Worm (Caenorhabditis elegans) whole organism, L1 larva: ENCODE results near the gene acr-18.

Source experiments
- C16A3.4 ChIP-seq: fragments of 150-350 bp; optimal IDR thresholded peaks from 2 replicates; lab custom pipeline; 2014; ENCODE audit warnings: missing biosample characterization, missing genetic modification characterization
- C34B4.2 ChIP-seq: sonication (generic microtip); optimal IDR thresholded peaks from 2 replicates; lab custom pipeline; 2017; ENCODE audit warnings: mild to moderate bottlenecking, missing genetic modification characterization, missing compliant biosample characterization
- F16B12.6 ChIP-seq: fragments of 150-350 bp; optimal IDR thresholded peaks from 2 replicates; lab custom pipeline; 2014; ENCODE audit warnings: missing biosample characterization, missing genetic modification characterization
- aly-2 ChIP-seq: fragments of 150-350 bp; optimal IDR thresholded peaks from 2 replicates; lab custom pipeline; 2014; ENCODE audit warnings: missing biosample characterization, missing genetic modification characterization
- ama-1 ChIP-seq: fragments of 150-350 bp; optimal IDR thresholded peaks from 2 replicates; lab custom pipeline; 2014
- ceh-82 ChIP-seq, 3 experiments: fragments of 150-350 bp in 1 of 3; sonication (generic microtip) in 2 of 3; optimal IDR thresholded peaks; 2 replicates each; lab custom pipeline; 2014 to 2017; ENCODE audit warnings: missing biosample characterization in 3 of 3, missing genetic modification characterization in 3 of 3
- ces-1 ChIP-seq: fragments of 150-350 bp; optimal IDR thresholded peaks from 2 replicates; lab custom pipeline; 2014; ENCODE audit warnings: missing biosample characterization, missing genetic modification reagents, missing genetic modification characterization
- dpl-1 ChIP-seq, 3 experiments: fragments of 150-350 bp in 2 of 3; sonication (generic microtip) in 1 of 3; optimal IDR thresholded peaks; 2 replicates each; lab custom pipeline; 2014 to 2017; ENCODE audit warnings: missing biosample characterization in 3 of 3, missing genetic modification characterization in 3 of 3, missing genetic modification reagents in 3 of 3
- elt-2 ChIP-seq: sonication (generic microtip); optimal IDR thresholded peaks from 2 replicates; lab custom pipeline; 2016; ENCODE audit warnings: missing genetic modification characterization, mild to moderate bottlenecking, inconsistent platforms, missing compliant biosample characterization, missing genetic modification reagents
- elt-3 ChIP-seq, 6 experiments: fragments of 150-350 bp in 1 of 6; sonication (generic microtip); optimal IDR thresholded peaks; 2 replicates each; lab custom pipeline; 2017 to 2018; ENCODE audit warnings: missing biosample characterization in 6 of 6, missing genetic modification characterization in 6 of 6, inconsistent platforms in 1 of 6
- fkh-10 ChIP-seq: sonication (generic microtip); optimal IDR thresholded peaks from 2 replicates; lab custom pipeline; 2017; ENCODE audit warnings: missing biosample characterization, missing genetic modification reagents, missing genetic modification characterization
- grh-1 ChIP-seq: fragments of 200-800 bp; sonication (Bioruptor generic); IDR thresholded peaks from 2 replicates; pipeline ENCODE4 v1.3.6; 2022; ENCODE audit warnings: missing genetic modification reagents, missing genetic modification characterization, missing compliant biosample characterization
- hlh-17 ChIP-seq: fragments of 200-800 bp; sonication (Bioruptor generic); optimal IDR thresholded peaks from 2 replicates; lab custom pipeline; 2018; ENCODE audit warnings: missing genetic modification characterization, mild to moderate bottlenecking, missing compliant biosample characterization, moderate library complexity, borderline replicate concordance
- irx-1 ChIP-seq: sonication (generic microtip); optimal IDR thresholded peaks from 2 replicates; lab custom pipeline; 2016; ENCODE audit warnings: missing genetic modification characterization, missing compliant biosample characterization
- isw-1 ChIP-seq: fragments of 200-800 bp; sonication (Bioruptor generic); IDR thresholded peaks from 2 replicates; pipeline ENCODE4 v1.3.6; 2022; ENCODE audit warnings: missing genetic modification characterization, missing compliant biosample characterization
- jun-1 ChIP-seq: fragments of 150-350 bp; optimal IDR thresholded peaks from 2 replicates; lab custom pipeline; 2014; ENCODE audit warnings: missing biosample characterization, missing genetic modification reagents, missing genetic modification characterization
- lin-13 ChIP-seq: fragments of 150-350 bp; optimal IDR thresholded peaks from 2 replicates; lab custom pipeline; 2014; ENCODE audit warnings: missing biosample characterization, missing genetic modification reagents, missing genetic modification characterization
- lin-14 ChIP-seq: fragments of 200-800 bp; sonication (Bioruptor generic); optimal IDR thresholded peaks from 2 replicates; lab custom pipeline; 2018; ENCODE audit warnings: mild to moderate bottlenecking, missing genetic modification characterization, moderate library complexity, missing compliant biosample characterization
- lin-15B ChIP-seq: fragments of 150-350 bp; sonication (generic microtip); optimal IDR thresholded peaks from 3 replicates; lab custom pipeline; 2014; ENCODE audit warnings: missing biosample characterization, missing genetic modification characterization
- lin-35 ChIP-seq, 2 experiments: fragments of 150-350 bp; optimal IDR thresholded peaks; 2 replicates each; lab custom pipeline; 2014; ENCODE audit warnings: missing biosample characterization in 2 of 2, missing genetic modification characterization in 2 of 2, missing genetic modification reagents in 2 of 2
- lin-39 ChIP-seq: fragments of 150-350 bp; optimal IDR thresholded peaks from 2 replicates; lab custom pipeline; 2014; ENCODE audit warnings: missing biosample characterization, missing genetic modification reagents, missing genetic modification characterization
- lsy-2 ChIP-seq, 2 experiments: fragments of 150-350 bp; optimal IDR thresholded peaks; 2 replicates each; lab custom pipeline; 2014; ENCODE audit warnings: missing biosample characterization in 2 of 2, missing genetic modification characterization in 2 of 2
- mep-1 ChIP-seq: fragments of 150-350 bp; optimal IDR thresholded peaks from 2 replicates; lab custom pipeline; 2014; ENCODE audit warnings: missing biosample characterization, missing genetic modification characterization
- nhr-12 ChIP-seq: sonication (generic microtip); optimal IDR thresholded peaks from 2 replicates; lab custom pipeline; 2017; ENCODE audit warnings: missing biosample characterization, missing genetic modification characterization
- nhr-19 ChIP-seq: fragments of 200-800 bp; sonication (Bioruptor generic); conservative IDR thresholded peaks from 2 replicates; pipeline ENCODE4 v1.3.6; 2022; ENCODE audit warnings: missing genetic modification characterization, missing compliant biosample characterization
- nhr-20 ChIP-seq: sonication (generic microtip); optimal IDR thresholded peaks from 2 replicates; lab custom pipeline; 2016; ENCODE audit warnings: mild to moderate bottlenecking, missing genetic modification characterization, missing compliant biosample characterization
- nhr-237 ChIP-seq: fragments of 150-350 bp; optimal IDR thresholded peaks from 2 replicates; lab custom pipeline; 2014; ENCODE audit warnings: missing biosample characterization, missing genetic modification characterization
- nhr-47 ChIP-seq: sonication (generic microtip); optimal IDR thresholded peaks from 2 replicates; lab custom pipeline; 2016; ENCODE audit warnings: mild to moderate bottlenecking, missing genetic modification characterization, moderate library complexity, missing compliant biosample characterization
- nhr-71 ChIP-seq: sonication (generic microtip); optimal IDR thresholded peaks from 2 replicates; lab custom pipeline; 2016; ENCODE audit warnings: mild to moderate bottlenecking, missing genetic modification characterization, moderate library complexity, missing compliant biosample characterization
- nhr-76 ChIP-seq: sonication (generic microtip); optimal IDR thresholded peaks from 2 replicates; lab custom pipeline; 2017; ENCODE audit warnings: missing biosample characterization, missing genetic modification characterization
- nhr-77 ChIP-seq: fragments of 150-350 bp; optimal IDR thresholded peaks from 2 replicates; lab custom pipeline; 2014; ENCODE audit warnings: missing biosample characterization, missing genetic modification characterization
- nhr-90 ChIP-seq: sonication (generic microtip); optimal IDR thresholded peaks from 2 replicates; lab custom pipeline; 2016; ENCODE audit warnings: mild to moderate bottlenecking, missing genetic modification characterization, missing compliant biosample characterization; ENCODE audit not compliant: poor library complexity
- pag-3 ChIP-seq: sonication (generic microtip); optimal IDR thresholded peaks from 2 replicates; lab custom pipeline; 2017; ENCODE audit warnings: missing genetic modification characterization, mild to moderate bottlenecking, missing compliant biosample characterization, antibody characterized with exemption, borderline replicate concordance; ENCODE audit not compliant: insufficient read depth
- pax-3 ChIP-seq: fragments of 200-800 bp; sonication (Bioruptor generic); optimal IDR thresholded peaks from 2 replicates; lab custom pipeline; 2018; ENCODE audit warnings: mild to moderate bottlenecking, missing genetic modification characterization, moderate library complexity, missing compliant biosample characterization
- pqm-1 ChIP-seq: sonication (generic microtip); optimal IDR thresholded peaks from 3 replicates; lab custom pipeline; 2017; ENCODE audit warnings: missing biosample characterization, missing genetic modification characterization
- rnt-1 ChIP-seq: sonication (generic microtip); optimal IDR thresholded peaks from 2 replicates; lab custom pipeline; 2016; ENCODE audit warnings: mild to moderate bottlenecking, missing genetic modification characterization, moderate library complexity, missing compliant biosample characterization
- skn-1 ChIP-seq: fragments of 150-350 bp; optimal IDR thresholded peaks from 2 replicates; lab custom pipeline; 2014; ENCODE audit warnings: missing biosample characterization, missing genetic modification characterization
- snpc-4 ChIP-seq: fragments of 150-350 bp; optimal IDR thresholded peaks from 2 replicates; lab custom pipeline; 2014; ENCODE audit warnings: missing biosample characterization, missing genetic modification characterization
- snu-23 ChIP-seq: sonication (generic microtip); optimal IDR thresholded peaks from 2 replicates; lab custom pipeline; 2016; ENCODE audit warnings: missing genetic modification characterization, missing compliant biosample characterization
- sptf-1 ChIP-seq: fragments of 150-350 bp; optimal IDR thresholded peaks from 2 replicates; lab custom pipeline; 2014; ENCODE audit warnings: missing biosample characterization, missing genetic modification characterization
- sup-37 ChIP-seq: fragments of 200-800 bp; sonication (Bioruptor generic); optimal IDR thresholded peaks from 2 replicates; lab custom pipeline; 2018; ENCODE audit warnings: mild to moderate bottlenecking, missing genetic modification characterization, missing compliant biosample characterization
- swsn-7 ChIP-seq: sonication (generic microtip); optimal IDR thresholded peaks from 2 replicates; lab custom pipeline; 2016; ENCODE audit warnings: missing genetic modification characterization, missing compliant biosample characterization
- tbx-2 ChIP-seq: sonication (generic microtip); optimal IDR thresholded peaks from 2 replicates; lab custom pipeline; 2016; ENCODE audit warnings: missing genetic modification characterization, missing compliant biosample characterization
- tlp-1 ChIP-seq: fragments of 150-350 bp; optimal IDR thresholded peaks from 2 replicates; lab custom pipeline; 2014; ENCODE audit warnings: missing biosample characterization, missing genetic modification characterization
- unc-130 ChIP-seq: fragments of 150-350 bp; optimal IDR thresholded peaks from 2 replicates; lab custom pipeline; 2017; ENCODE audit warnings: missing biosample characterization, missing genetic modification characterization, inconsistent platforms
- unc-30 ChIP-seq: sonication (generic microtip); optimal IDR thresholded peaks from 2 replicates; lab custom pipeline; 2017; ENCODE audit warnings: missing biosample characterization, missing genetic modification characterization
- unc-62 ChIP-seq: fragments of 150-350 bp; optimal IDR thresholded peaks from 2 replicates; lab custom pipeline; 2014; ENCODE audit warnings: missing biosample characterization, missing genetic modification reagents, missing genetic modification characterization
- unc-98 ChIP-seq: fragments of 200-800 bp; sonication (Bioruptor generic); IDR thresholded peaks from 2 replicates; pipeline ENCODE4 v1.3.6; 2022; ENCODE audit warnings: missing genetic modification characterization, missing compliant biosample characterization
- vab-15 ChIP-seq: sonication (generic microtip); optimal IDR thresholded peaks from 2 replicates; lab custom pipeline; 2017; ENCODE audit warnings: missing genotype, mild to moderate bottlenecking, missing genetic modification characterization, missing compliant biosample characterization
- xbp-1 ChIP-seq: sonication (generic microtip); optimal IDR thresholded peaks from 2 replicates; lab custom pipeline; 2016; ENCODE audit warnings: missing genetic modification characterization, missing compliant biosample characterization
- zip-4 ChIP-seq: fragments of 200-800 bp; sonication (Bioruptor generic); optimal IDR thresholded peaks from 2 replicates; lab custom pipeline; 2018; ENCODE audit warnings: mild to moderate bottlenecking, missing genetic modification characterization, moderate library complexity, missing compliant biosample characterization
- ztf-4 ChIP-seq: fragments of 150-350 bp; optimal IDR thresholded peaks from 2 replicates; lab custom pipeline; 2014; ENCODE audit warnings: missing biosample characterization, missing genetic modification characterization

acr-18 gene

ce11 chrV:15569702-15570430 is 10.9 kb upstream of the acr-18 start, which contains the start of gene lsm-5:
lsm-5 (plus strand) TSS chrV:15570380.
- TF ChIP-seq xbp-1 (tag; lab: Kevin White, UChicago) (peak; percentile 48), unc-98 (GFP tag; lab: Robert Waterston, UW) (no peak), pag-3 (tag; lab: Kevin White, UChicago) (no peak), pqm-1 (tag; lab: Kevin White, UChicago) (no peak), dpl-1 (GFP tag; optimal IDR thresholded peaks at IDR 0.05; lab: Kevin White, UChicago) (peak; percentile 91 to 96 (median 95)), aly-2 (peak; percentile 93), hlh-17 (no peak), lin-14 (GFP tag; lab: Kevin White, UChicago) (peak; percentile 63), vab-15 (tag; lab: Kevin White, UChicago) (no peak), unc-30 (tag; lab: Kevin White, UChicago) (no peak), nhr-237 (tag; lab: Kevin White, UChicago) (no peak), mep-1 (tag; lab: Kevin White, UChicago) (peak; percentile 50), lin-13 (GFP tag; lab: Kevin White, UChicago) (peak; percentile 41), nhr-20 (tag; lab: Kevin White, UChicago) (peak; percentile 43), irx-1 (tag; lab: Kevin White, UChicago) (peak; percentile 52), nhr-12 (tag; lab: Kevin White, UChicago) (no peak), nhr-47 (tag; lab: Kevin White, UChicago) (peak; percentile 55), snu-23 (GFP tag; lab: Kevin White, UChicago) (peak; percentile 62), fkh-10 (GFP tag; lab: Kevin White, UChicago) (no peak), ces-1 (no peak), lin-15B (peak; percentile 34), nhr-71 (tag; lab: Kevin White, UChicago) (peak; percentile 64), lin-35 (GFP tag; optimal IDR thresholded peaks at IDR 0.05; lab: Kevin White, UChicago) (peak; percentile 95 to 97), tbx-2 (tag; lab: Kevin White, UChicago) (peak; percentile 63), nhr-90 (peak; percentile 13), nhr-77 (tag; lab: Kevin White, UChicago) (peak; percentile 34), nhr-19 (GFP tag; lab: Robert Waterston, UW) (peak; percentile 64), elt-3 (tag; optimal IDR thresholded peaks at IDR 0.05; lab: Kevin White, UChicago) (peak in 1 of 6 experiments; percentile 58), C16A3.4 (peak; percentile 56), ceh-82 (tag; optimal IDR thresholded peaks at IDR 0.05; lab: Kevin White, UChicago) (peak in 2 of 3 experiments; percentile 48 to 56), lsy-2 (tag; optimal IDR thresholded peaks at IDR 0.05; lab: Kevin White, UChicago) (peak; percentile 65 to 82), F16B12.6 (tag; lab: Kevin White, UChicago) (peak; percentile 19), ama-1 (peak; percentile 95), C34B4.2 (tag; lab: Kevin White, UChicago) (no peak), skn-1 (tag; lab: Kevin White, UChicago) (peak; percentile 19), jun-1 (no peak), sptf-1 (tag; lab: Kevin White, UChicago) (no peak), unc-130 (tag; lab: Kevin White, UChicago) (peak; percentile 50), tlp-1 (tag; lab: Kevin White, UChicago) (no peak), sup-37 (peak; percentile 4), zip-4 (GFP tag; lab: Kevin White, UChicago) (no peak), pax-3 (tag; lab: Kevin White, UChicago) (no peak), rnt-1 (peak; percentile 51), snpc-4 (tag; lab: Kevin White, UChicago) (peak; percentile 56), ztf-4 (tag; lab: Kevin White, UChicago) (no peak), unc-62 (GFP tag; lab: Kevin White, UChicago) (no peak), grh-1 (GFP tag; lab: Robert Waterston, UW) (no peak), nhr-76 (tag; lab: Kevin White, UChicago) (no peak), lin-39 (tag; lab: Kevin White, UChicago) (no peak), swsn-7 (tag; lab: Kevin White, UChicago) (peak; percentile 32), isw-1 (GFP tag; lab: Robert Waterston, UW) (peak; percentile 39), elt-2 (tag; lab: Kevin White, UChicago) (peak; percentile 2)
